Worm (Caenorhabditis elegans) whole organism, L2 larva: Measurements from ENCODE around the gene hacl-1.

Experiments used
- C34F6.9 ChIP-seq: fragments of 150-350 bp; optimal IDR thresholded peaks from 2 replicates; lab custom pipeline; 2014; ENCODE audit warnings: missing biosample characterization, missing genetic modification characterization
- F13H6.1 ChIP-seq: sonication (generic microtip); optimal IDR thresholded peaks from 2 replicates; lab custom pipeline; 2016; ENCODE audit warnings: missing genetic modification characterization, missing compliant biosample characterization
- Y55F3AM.14 ChIP-seq: fragments of 200-800 bp; sonication (Bioruptor generic); optimal IDR thresholded peaks from 2 replicates; lab custom pipeline; 2018; ENCODE audit warnings: mild to moderate bottlenecking, missing genetic modification characterization, missing compliant biosample characterization
- ZK546.5 ChIP-seq: sonication (generic microtip); optimal IDR thresholded peaks from 2 replicates; lab custom pipeline; 2017; ENCODE audit warnings: missing biosample characterization, missing genetic modification characterization
- aly-2 ChIP-seq: fragments of 150-350 bp; optimal IDR thresholded peaks from 2 replicates; lab custom pipeline; 2014; ENCODE audit warnings: missing biosample characterization, missing genetic modification characterization
- ama-1 ChIP-seq: fragments of 150-350 bp; optimal IDR thresholded peaks from 2 replicates; lab custom pipeline; 2018; ENCODE audit warnings: inconsistent platforms
- blmp-1 ChIP-seq: sonication (generic microtip); optimal IDR thresholded peaks from 2 replicates; lab custom pipeline; 2017; ENCODE audit warnings: missing genetic modification characterization, mild to moderate bottlenecking, missing compliant biosample characterization, antibody characterized with exemption, moderate library complexity; ENCODE audit not compliant: insufficient read depth
- ceh-16 ChIP-seq: fragments of 150-350 bp; optimal IDR thresholded peaks from 2 replicates; lab custom pipeline; 2014; ENCODE audit warnings: missing biosample characterization, missing genetic modification characterization
- ceh-82 ChIP-seq: fragments of 150-350 bp; optimal IDR thresholded peaks from 2 replicates; lab custom pipeline; 2014; ENCODE audit warnings: missing biosample characterization, missing genetic modification characterization
- crh-2 ChIP-seq: sonication (generic microtip); optimal IDR thresholded peaks from 2 replicates; lab custom pipeline; 2017; ENCODE audit warnings: missing biosample characterization, missing genetic modification characterization
- dmd-4 ChIP-seq: sonication (generic microtip); optimal IDR thresholded peaks from 2 replicates; lab custom pipeline; 2017; ENCODE audit warnings: missing biosample characterization, missing genetic modification characterization
- elt-1 ChIP-seq: fragments of 150-350 bp; optimal IDR thresholded peaks from 2 replicates; lab custom pipeline; 2014; ENCODE audit warnings: missing biosample characterization, missing genetic modification characterization
- elt-3 ChIP-seq: sonication (generic microtip); optimal IDR thresholded peaks from 2 replicates; lab custom pipeline; 2017; ENCODE audit warnings: missing biosample characterization, missing genetic modification characterization
- fos-1 ChIP-seq: fragments of 150-350 bp; optimal IDR thresholded peaks from 2 replicates; lab custom pipeline; 2014; ENCODE audit warnings: missing biosample characterization, missing genetic modification characterization
- gmeb-1 ChIP-seq: fragments of 150-350 bp; optimal IDR thresholded peaks from 2 replicates; lab custom pipeline; 2014; ENCODE audit warnings: missing biosample characterization, missing genetic modification characterization
- lin-11 ChIP-seq: fragments of 150-350 bp; sonication (generic microtip); optimal IDR thresholded peaks from 2 replicates; lab custom pipeline; 2014; ENCODE audit warnings: missing biosample characterization, missing genetic modification characterization, inconsistent platforms, mixed read lengths
- lin-13 ChIP-seq: fragments of 150-350 bp; optimal IDR thresholded peaks from 2 replicates; lab custom pipeline; 2014; ENCODE audit warnings: missing biosample characterization, missing genetic modification reagents, missing genetic modification characterization
- lin-39 ChIP-seq: fragments of 150-350 bp; optimal IDR thresholded peaks from 2 replicates; lab custom pipeline; 2014; ENCODE audit warnings: missing biosample characterization, missing genetic modification reagents, missing genetic modification characterization
- mab-5 ChIP-seq: fragments of 150-350 bp; optimal IDR thresholded peaks from 2 replicates; lab custom pipeline; 2014; ENCODE audit warnings: missing biosample characterization, missing genetic modification characterization
- mbf-1 ChIP-seq: sonication (generic microtip); optimal IDR thresholded peaks from 2 replicates; lab custom pipeline; 2017; ENCODE audit warnings: missing biosample characterization, missing genetic modification characterization
- mdl-1 ChIP-seq, 2 experiments: fragments of 150-350 bp in 1 of 2; sonication (generic microtip) in 1 of 2; optimal IDR thresholded peaks; 2 replicates each; lab custom pipeline; 2017; ENCODE audit warnings: missing biosample characterization in 2 of 2, missing genetic modification characterization in 2 of 2
- nhr-10 ChIP-seq: sonication (generic microtip); optimal IDR thresholded peaks from 2 replicates; lab custom pipeline; 2017; ENCODE audit warnings: missing biosample characterization, missing genetic modification characterization
- nhr-12 ChIP-seq: fragments of 150-350 bp; optimal IDR thresholded peaks from 2 replicates; lab custom pipeline; 2014; ENCODE audit warnings: missing biosample characterization, missing genetic modification characterization
- nhr-21 ChIP-seq: fragments of 150-350 bp; optimal IDR thresholded peaks from 2 replicates; lab custom pipeline; 2014; ENCODE audit warnings: missing biosample characterization, missing genetic modification characterization
- nhr-23 ChIP-seq: fragments of 150-350 bp; optimal IDR thresholded peaks from 2 replicates; lab custom pipeline; 2014; ENCODE audit warnings: missing biosample characterization, missing genetic modification reagents, missing genetic modification characterization
- nhr-237 ChIP-seq: fragments of 150-350 bp; optimal IDR thresholded peaks from 2 replicates; lab custom pipeline; 2014; ENCODE audit warnings: missing biosample characterization, missing genetic modification characterization
- nhr-6 ChIP-seq: fragments of 150-350 bp; optimal IDR thresholded peaks from 2 replicates; lab custom pipeline; 2014; ENCODE audit warnings: missing biosample characterization, missing genetic modification characterization
- nhr-77 ChIP-seq: fragments of 150-350 bp; optimal IDR thresholded peaks from 2 replicates; lab custom pipeline; 2014; ENCODE audit warnings: missing biosample characterization, missing genetic modification characterization
- peb-1 ChIP-seq: fragments of 150-350 bp; optimal IDR thresholded peaks from 2 replicates; lab custom pipeline; 2014; ENCODE audit warnings: missing biosample characterization, missing genetic modification characterization
- sem-4 ChIP-seq: fragments of 150-350 bp; optimal IDR thresholded peaks from 2 replicates; lab custom pipeline; 2014; ENCODE audit warnings: missing biosample characterization, missing genetic modification reagents, missing genetic modification characterization
- sma-3 ChIP-seq: sonication (generic microtip); optimal IDR thresholded peaks from 2 replicates; lab custom pipeline; 2016; ENCODE audit warnings: missing genetic modification reagents, missing genetic modification characterization, missing compliant biosample characterization
- snpc-4 ChIP-seq: fragments of 150-350 bp; optimal IDR thresholded peaks from 2 replicates; lab custom pipeline; 2014; ENCODE audit warnings: missing biosample characterization, missing genetic modification characterization
- unc-39 ChIP-seq: fragments of 150-350 bp; optimal IDR thresholded peaks from 2 replicates; lab custom pipeline; 2014; ENCODE audit warnings: missing biosample characterization, missing genetic modification characterization
- unc-55 ChIP-seq: fragments of 150-350 bp; sonication (generic microtip); optimal IDR thresholded peaks from 3 replicates; lab custom pipeline; 2014; ENCODE audit warnings: missing biosample characterization, missing genetic modification reagents, missing genetic modification characterization
- zag-1 ChIP-seq: fragments of 150-350 bp; optimal IDR thresholded peaks from 2 replicates; lab custom pipeline; 2014; ENCODE audit warnings: missing biosample characterization, missing genetic modification characterization
- ztf-1 ChIP-seq: fragments of 200-800 bp; sonication (Bioruptor generic); conservative IDR thresholded peaks from 2 replicates; pipeline ENCODE4 v1.3.6; 2022; ENCODE audit warnings: missing genetic modification characterization, missing compliant biosample characterization
- ztf-4 ChIP-seq: fragments of 150-350 bp; optimal IDR thresholded peaks from 2 replicates; lab custom pipeline; 2014; ENCODE audit warnings: missing biosample characterization, missing genetic modification characterization

Gene hacl-1

ce11 chrII:11521300-11521699 is 28.5 kb upstream of the hacl-1 start, which contains the start of gene Y62F5A.10:
TSS of gene Y62F5A.10 (plus strand) at chrII:11521600.
- TF ChIP-seq fos-1 (tag; lab: Kevin White, UChicago) (no peak), peb-1 (tag; lab: Kevin White, UChicago) (no peak), lin-13 (GFP tag; lab: Kevin White, UChicago) (no peak)
- TF ChIP-seq, all 48 proteins: peak for 0

DNA sequence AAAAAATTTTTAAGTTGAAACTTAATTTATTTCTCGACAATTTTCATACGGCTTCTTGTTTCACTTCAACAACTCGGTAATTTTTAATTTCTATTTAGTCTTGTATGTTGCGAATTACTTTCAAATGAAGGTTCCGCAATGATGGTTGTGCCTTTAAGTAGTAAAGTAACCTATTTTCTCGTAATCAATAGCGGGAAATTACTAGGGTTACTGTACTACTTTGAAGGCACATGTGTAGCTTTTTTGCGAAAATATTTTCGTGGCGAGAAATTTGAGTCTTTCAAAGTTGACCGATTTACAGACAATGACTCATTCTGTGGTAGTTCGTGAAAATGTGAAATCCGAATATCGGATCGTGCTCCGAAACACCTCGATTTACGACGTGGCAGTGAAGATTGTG is 25.4 kb upstream of the hacl-1 start, which contains the start of gene B0334.10:
Gene B0334.10 (plus strand): TSS at position 301 of the 400 bp plus-strand sequence.
- TF ChIP-seq Y55F3AM.14 (GFP tag; lab: Kevin White, UChicago): no peak
- TF ChIP-seq nhr-77 (tag; lab: Kevin White, UChicago): no peak
- TF ChIP-seq ceh-16 (tag; lab: Kevin White, UChicago): no peak
- TF ChIP-seq dmd-4: no peak
- no peak for TF ChIP-seq lin-11 (tag; lab: Kevin White, UChicago)
- no peak for TF ChIP-seq lin-13 (GFP tag; lab: Kevin White, UChicago)
- TF ChIP-seq lin-39 (tag; lab: Kevin White, UChicago): no peak
- TF ChIP-seq nhr-23: no peak

DNA sequence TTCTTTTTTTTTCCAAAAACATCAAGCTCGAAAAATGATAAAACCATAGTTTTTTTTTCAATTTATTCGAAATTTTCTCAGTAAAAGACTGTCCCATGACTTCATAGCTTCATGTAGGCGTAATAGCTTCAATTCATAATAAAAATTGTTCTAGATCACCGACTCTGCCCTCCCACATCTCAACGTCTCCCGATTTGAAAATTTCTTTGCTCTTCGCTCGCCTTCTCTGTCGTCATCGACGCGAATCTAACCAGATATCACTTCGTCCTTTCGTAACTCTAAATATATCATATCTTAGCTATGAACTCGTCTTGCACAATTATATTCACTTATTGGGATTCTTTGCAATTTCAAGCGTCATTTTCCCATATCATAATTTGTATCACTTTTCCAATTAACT is 22.0 kb upstream of the hacl-1 start, which contains the start of gene srh-44:
Gene srh-44 (plus strand): TSS at position 301 of the 400 bp plus-strand sequence.
- TF ChIP-seq sem-4 (tag; lab: Kevin White, UChicago) (no peak), ztf-1 (no peak), unc-55 (GFP tag; lab: Kevin White, UChicago) (no peak), fos-1 (tag; lab: Kevin White, UChicago) (no peak), mab-5 (tag; lab: Kevin White, UChicago) (no peak), gmeb-1 (tag; lab: Kevin White, UChicago) (no peak), mbf-1 (tag; lab: Kevin White, UChicago) (no peak), nhr-6 (no peak), aly-2 (tag; lab: Kevin White, UChicago) (no peak), crh-2 (tag; lab: Kevin White, UChicago) (no peak), nhr-10 (tag; lab: Kevin White, UChicago) (no peak), sma-3 (GFP tag; lab: Kevin White, UChicago) (no peak), lin-11 (tag; lab: Kevin White, UChicago) (no peak), ceh-82 (tag; lab: Kevin White, UChicago) (no peak), zag-1 (tag; lab: Kevin White, UChicago) (no peak), peb-1 (tag; lab: Kevin White, UChicago) (no peak), F13H6.1 (tag; lab: Kevin White, UChicago) (no peak), blmp-1 (tag; lab: Kevin White, UChicago) (no peak), ztf-4 (tag; lab: Kevin White, UChicago) (no peak), nhr-21 (no peak)
- TF ChIP-seq, all 48 proteins: peak for 0

- no peak for TF ChIP-seq mdl-1 (tag; optimal IDR thresholded peaks at IDR 0.05; lab: Kevin White, UChicago)
- no peak for TF ChIP-seq zag-1 (tag; lab: Kevin White, UChicago)
- TF ChIP-seq sem-4 (tag; lab: Kevin White, UChicago): no peak
- TF ChIP-seq dmd-4: no peak
- no peak for TF ChIP-seq Y55F3AM.14 (GFP tag; lab: Kevin White, UChicago)
- no peak for TF ChIP-seq ama-1
- TF ChIP-seq C34F6.9 (tag; lab: Kevin White, UChicago): no peak
- no peak for TF ChIP-seq mab-5 (tag; lab: Kevin White, UChicago)
- no peak for TF ChIP-seq snpc-4 (tag; lab: Kevin White, UChicago)
- TF ChIP-seq blmp-1 (tag; lab: Kevin White, UChicago): no peak
- TF ChIP-seq ztf-1: no peak
- no peak for TF ChIP-seq nhr-77 (tag; lab: Kevin White, UChicago)
- TF ChIP-seq, all 48 proteins: peak for 0
Measured at ce11 chrII:11512921-11513320, 20.2 kb upstream of the hacl-1 start.

DNA sequence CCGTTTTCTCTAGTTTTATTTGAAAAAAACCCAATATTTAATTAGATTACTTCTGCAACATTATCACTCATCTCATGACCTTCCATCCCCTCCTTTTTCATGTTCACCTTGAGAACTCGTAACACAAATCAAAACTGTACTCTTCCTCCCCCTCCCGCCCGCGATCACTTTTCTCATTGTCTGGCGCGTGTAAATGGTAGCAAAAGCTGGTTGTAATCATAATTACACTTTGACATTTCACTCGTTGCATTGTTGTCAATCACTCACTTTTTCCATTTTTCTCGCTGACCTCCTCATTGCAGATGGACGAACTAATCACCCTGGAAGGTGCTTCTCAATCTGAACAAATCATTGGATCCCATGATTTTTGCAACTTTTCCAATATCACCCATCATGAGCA is 17.6 kb upstream of the hacl-1 start, which contains the start of gene npr-41:
Gene npr-41 (plus strand): TSS at position 301 of the 400 bp plus-strand sequence.
- TF ChIP-seq elt-3 (tag; lab: Kevin White, UChicago) (no peak), ztf-1 (no peak), blmp-1 (tag; lab: Kevin White, UChicago) (no peak), ceh-82 (tag; lab: Kevin White, UChicago) (no peak), lin-39 (tag; lab: Kevin White, UChicago) (no peak), ZK546.5 (tag; lab: Kevin White, UChicago) (no peak), gmeb-1 (tag; lab: Kevin White, UChicago) (no peak), sma-3 (GFP tag; lab: Kevin White, UChicago) (no peak), nhr-23 (no peak), elt-1 (tag; lab: Kevin White, UChicago) (no peak), nhr-21 (no peak), lin-11 (tag; lab: Kevin White, UChicago) (no peak), ztf-4 (tag; lab: Kevin White, UChicago) (no peak), nhr-12 (no peak), unc-39 (tag; lab: Kevin White, UChicago) (no peak), fos-1 (tag; lab: Kevin White, UChicago) (no peak), nhr-237 (tag; lab: Kevin White, UChicago) (no peak)
- TF ChIP-seq, all 48 proteins: peak for 0
